Fruit fly (Drosophila melanogaster): ENCODE data around the gene CG46465.

- TF ChIP-seq Met (GFP tag; optimal IDR thresholded peaks at IDR 0.05): no peak
- no peak for TF ChIP-seq OdsH (GFP tag; optimal IDR thresholded peaks at IDR 0.05)
- TF ChIP-seq CG31627 (GFP tag; optimal IDR thresholded peaks at IDR 0.05): no peak
- no peak for TF ChIP-seq Lpt (GFP tag; optimal IDR thresholded peaks at IDR 0.05)
- TF ChIP-seq CG32006 (GFP tag; optimal IDR thresholded peaks at IDR 0.05): no peak
- no peak for TF ChIP-seq spab (GFP tag; optimal IDR thresholded peaks at IDR 0.05)
- TF ChIP-seq Ets96B (tag; optimal IDR thresholded peaks at IDR 0.05): no peak
- TF ChIP-seq pdm3 (GFP tag; optimal IDR thresholded peaks at IDR 0.05): no peak
- TF ChIP-seq CG3919 (GFP tag; optimal IDR thresholded peaks at IDR 0.05): no peak
- no peak for TF ChIP-seq Sox14 (GFP tag; optimal IDR thresholded peaks at IDR 0.05)
These were observed 2.2 kb upstream of the CG46465 start, which contains the start of gene CG15170 for dm6 chr2L:18990133-18990532.
